Fruit fly (Drosophila melanogaster) whole organism, embryonic: ENCODE data around the gene HIP-R.
A peak's percentile ranks its signal among the peaks of the same experiment; 100 is the strongest.

Experiments used
- ATbp ChIP-seq: fragments of 200-800 bp; sonication (Bioruptor generic); optimal IDR thresholded peaks from 2 replicates; lab custom pipeline; 2017; ENCODE audit warnings: missing biosample characterization, mild to moderate bottlenecking, missing genetic modification characterization, missing genetic modification reagents
- CG10565 ChIP-seq: fragments of 200-800 bp; sonication (Bioruptor generic); optimal IDR thresholded peaks from 3 replicates; lab custom pipeline; 2016; ENCODE audit warnings: missing biosample characterization, mild to moderate bottlenecking, missing genetic modification characterization
- CG11696 ChIP-seq: fragments of 200-800 bp; sonication (Bioruptor generic); IDR thresholded peaks from 2 replicates; pipeline ENCODE4 v1.3.6; 2022; ENCODE audit warnings: missing biosample characterization, missing genetic modification characterization
- CG12104 ChIP-seq: fragments of 200-800 bp; sonication (Bioruptor generic); optimal IDR thresholded peaks from 3 replicates; lab custom pipeline; 2016; ENCODE audit warnings: missing biosample characterization, missing genetic modification characterization
- CG12155 ChIP-seq: fragments of 200-800 bp; sonication (Bioruptor generic); optimal IDR thresholded peaks from 3 replicates; lab custom pipeline; 2016; ENCODE audit warnings: missing biosample characterization, missing genetic modification characterization
- CG12299 ChIP-seq: fragments of 200-800 bp; sonication (Bioruptor generic); optimal IDR thresholded peaks from 2 replicates; lab custom pipeline; 2018; ENCODE audit warnings: missing biosample characterization, mild to moderate bottlenecking, missing genetic modification characterization
- CG13123 ChIP-seq: fragments of 200-800 bp; sonication (Bioruptor generic); optimal IDR thresholded peaks from 2 replicates; lab custom pipeline; 2016; ENCODE audit warnings: missing biosample characterization, missing genetic modification characterization
- CG14441 ChIP-seq: fragments of 200-800 bp; sonication (Bioruptor generic); IDR thresholded peaks from 2 replicates; pipeline ENCODE4 v1.3.6; 2022; ENCODE audit warnings: missing biosample characterization, missing genetic modification characterization
- CG15696 ChIP-seq: fragments of 200-800 bp; sonication (Bioruptor generic); optimal IDR thresholded peaks from 2 replicates; lab custom pipeline; 2019; ENCODE audit warnings: missing biosample characterization, mild to moderate bottlenecking, missing genetic modification characterization, moderate library complexity
- CG16813 ChIP-seq: fragments of 200-800 bp; sonication (Bioruptor generic); IDR thresholded peaks from 3 replicates; pipeline ENCODE4 v1.3.6; 2022; ENCODE audit warnings: missing biosample characterization, missing genetic modification characterization; ENCODE audit not compliant: partially characterized antibody
- CG18262 ChIP-seq: fragments of 200-800 bp; optimal IDR thresholded peaks from 3 replicates; lab custom pipeline; 2019; ENCODE audit warnings: missing biosample characterization, mild to moderate bottlenecking, missing genetic modification characterization, moderate library complexity
- CG2202 ChIP-seq: fragments of 200-800 bp; sonication (Bioruptor generic); optimal IDR thresholded peaks from 2 replicates; lab custom pipeline; 2018; ENCODE audit warnings: missing biosample characterization, mild to moderate bottlenecking, missing genetic modification characterization
- CG2712 ChIP-seq: fragments of 200-800 bp; optimal IDR thresholded peaks from 3 replicates; lab custom pipeline; 2019; ENCODE audit warnings: missing biosample characterization, mild to moderate bottlenecking, missing genetic modification characterization, moderate library complexity
- CG34422 ChIP-seq: fragments of 200-800 bp; sonication (Bioruptor generic); IDR thresholded peaks from 3 replicates; pipeline ENCODE4 v1.3.6; 2022; ENCODE audit warnings: missing biosample characterization, missing genetic modification characterization
- CG4328 ChIP-seq: fragments of 200-800 bp; sonication (Bioruptor generic); optimal IDR thresholded peaks from 3 replicates; lab custom pipeline; 2017; ENCODE audit warnings: missing biosample characterization, missing genetic modification reagents, missing genetic modification characterization
- CG4404 ChIP-seq: fragments of 200-800 bp; sonication (Bioruptor generic); IDR thresholded peaks from 2 replicates; pipeline ENCODE4 v1.3.6; 2022; ENCODE audit warnings: missing biosample characterization, missing genetic modification characterization
- CG4854 ChIP-seq: fragments of 200-800 bp; sonication (Bioruptor generic); optimal IDR thresholded peaks from 2 replicates; lab custom pipeline; 2016; ENCODE audit warnings: missing biosample characterization, missing genetic modification characterization, inconsistent platforms
- CG5953 ChIP-seq: fragments of 200-800 bp; sonication (Bioruptor generic); IDR thresholded peaks from 2 replicates; pipeline ENCODE4 v1.3.6; 2022; ENCODE audit warnings: missing biosample characterization, missing genetic modification characterization
- CG7556 ChIP-seq: fragments of 200-800 bp; sonication (Bioruptor generic); optimal IDR thresholded peaks from 2 replicates; lab custom pipeline; 2017; ENCODE audit warnings: missing biosample characterization, mild to moderate bottlenecking, missing genetic modification characterization
- CG7786 ChIP-seq: fragments of 200-800 bp; sonication (Bioruptor generic); optimal IDR thresholded peaks from 2 replicates; lab custom pipeline; 2016; ENCODE audit warnings: missing biosample characterization, missing genetic modification characterization
- CG8359 ChIP-seq: fragments of 200-800 bp; sonication (Bioruptor generic); optimal IDR thresholded peaks from 2 replicates; lab custom pipeline; 2017; ENCODE audit warnings: missing biosample characterization, mild to moderate bottlenecking, missing genetic modification characterization, borderline replicate concordance
- CG9797 ChIP-seq: fragments of 200-800 bp; sonication (Bioruptor generic); optimal IDR thresholded peaks from 3 replicates; lab custom pipeline; 2018; ENCODE audit warnings: missing biosample characterization, mild to moderate bottlenecking, missing genetic modification characterization
- CHES-1-like ChIP-seq: fragments of 200-800 bp; sonication (Bioruptor generic); optimal IDR thresholded peaks from 2 replicates; lab custom pipeline; 2016; ENCODE audit warnings: missing biosample characterization, missing genetic modification characterization
- Drgx ChIP-seq: fragments of 200-800 bp; sonication (Bioruptor generic); IDR thresholded peaks from 2 replicates; pipeline ENCODE4 v1.3.6; 2022; ENCODE audit warnings: missing biosample characterization, missing genetic modification characterization
- Ets65A ChIP-seq: fragments of 200-800 bp; sonication (Bioruptor generic); peaks from one replicate; lab custom pipeline; 2016; ENCODE audit warnings: missing biosample characterization, missing genetic modification characterization
- HLHmδ ChIP-seq: fragments of 200-800 bp; sonication (Bioruptor generic); optimal IDR thresholded peaks from 2 replicates; lab custom pipeline; 2018; ENCODE audit warnings: missing biosample characterization, mild to moderate bottlenecking, missing genetic modification characterization, moderate library complexity
- HmgD ChIP-seq: fragments of 200-800 bp; sonication (Bioruptor generic); optimal IDR thresholded peaks from 3 replicates; lab custom pipeline; 2016; ENCODE audit warnings: missing biosample characterization, missing genetic modification characterization
- Opbp ChIP-seq: fragments of 200-800 bp; sonication (Bioruptor generic); IDR thresholded peaks from 3 replicates; pipeline ENCODE4 v1.3.6; 2022; ENCODE audit warnings: missing biosample characterization, missing genetic modification characterization; ENCODE audit not compliant: partially characterized antibody
- Pdp1 ChIP-seq, 2 experiments: fragments of 200-800 bp; sonication (Bioruptor generic); optimal IDR thresholded peaks; 3 replicates each; lab custom pipeline; 2016; ENCODE audit warnings: missing biosample characterization in 2 of 2, missing genetic modification characterization in 2 of 2, mild to moderate bottlenecking in 1 of 2, moderate library complexity in 1 of 2
- Sin3A ChIP-seq: fragments of >200 bp; optimal IDR thresholded peaks from 2 replicates; lab custom pipeline; 2018
- Usf ChIP-seq: fragments of 200-800 bp; sonication (Bioruptor generic); optimal IDR thresholded peaks from 2 replicates; lab custom pipeline; 2017; ENCODE audit warnings: missing genotype, missing biosample characterization, missing genetic modification characterization
- al ChIP-seq: fragments of 200-800 bp; sonication (Bioruptor generic); IDR thresholded peaks from 2 replicates; pipeline ENCODE4 v1.3.6; 2022; ENCODE audit warnings: missing biosample characterization, missing genetic modification characterization
- btn ChIP-seq: fragments of 200-800 bp; sonication (Bioruptor generic); optimal IDR thresholded peaks from 2 replicates; lab custom pipeline; 2016; ENCODE audit warnings: missing biosample characterization, missing genetic modification characterization
- cad ChIP-seq: fragments of >200 bp; optimal IDR thresholded peaks from 2 replicates; lab custom pipeline; 2017; ENCODE audit warnings: missing biosample characterization, missing genetic modification characterization
- chn ChIP-seq: fragments of 200-800 bp; sonication (Bioruptor generic); optimal IDR thresholded peaks from 2 replicates; lab custom pipeline; 2016; ENCODE audit warnings: missing biosample characterization, missing genetic modification characterization
- esg ChIP-seq: fragments of 200-800 bp; sonication (Bioruptor generic); conservative IDR thresholded peaks from 2 replicates; pipeline ENCODE4 v1.3.6; 2022; ENCODE audit warnings: missing biosample characterization, missing genetic modification characterization
- fd3F ChIP-seq: fragments of 200-800 bp; sonication (Bioruptor generic); optimal IDR thresholded peaks from 2 replicates; lab custom pipeline; 2018; ENCODE audit warnings: missing biosample characterization, mild to moderate bottlenecking, missing genetic modification characterization, moderate library complexity
- gro ChIP-seq: fragments of 200-800 bp; sonication (Bioruptor generic); optimal IDR thresholded peaks from 2 replicates; lab custom pipeline; 2016; ENCODE audit warnings: missing biosample characterization, missing genetic modification characterization
- jumu ChIP-seq: fragments of 200-800 bp; sonication (Bioruptor generic); optimal IDR thresholded peaks from 3 replicates; lab custom pipeline; 2016; ENCODE audit warnings: missing biosample characterization, missing genetic modification characterization
- klu ChIP-seq: fragments of 200-800 bp; sonication (Bioruptor generic); IDR thresholded peaks from 2 replicates; pipeline ENCODE4 v1.3.6; 2022; ENCODE audit warnings: missing biosample characterization, missing genetic modification characterization
- knrl ChIP-seq: fragments of 200-800 bp; sonication (Bioruptor generic); IDR thresholded peaks from 3 replicates; pipeline ENCODE4 v1.3.6; 2022; ENCODE audit warnings: missing biosample characterization, missing genetic modification characterization; ENCODE audit not compliant: partially characterized antibody
- lab ChIP-seq: fragments of 200-800 bp; sonication (Bioruptor generic); optimal IDR thresholded peaks from 3 replicates; lab custom pipeline; 2017; ENCODE audit warnings: missing biosample characterization, missing genetic modification characterization, mild to moderate bottlenecking, moderate library complexity, missing genetic modification reagents
- lbe ChIP-seq: fragments of 200-800 bp; sonication (Bioruptor generic); optimal IDR thresholded peaks from 2 replicates; lab custom pipeline; 2016; ENCODE audit warnings: missing biosample characterization, mild to moderate bottlenecking, missing genetic modification characterization
- p53 ChIP-seq: fragments of 200-800 bp; sonication (Bioruptor generic); optimal IDR thresholded peaks from 2 replicates; lab custom pipeline; 2016; ENCODE audit warnings: missing biosample characterization, missing genetic modification characterization
- sens ChIP-seq: fragments of 200-800 bp; sonication (Bioruptor generic); peaks from one replicate; lab custom pipeline; 2016; ENCODE audit warnings: missing biosample characterization, missing genetic modification characterization
- sim ChIP-seq: fragments of 200-800 bp; sonication (Bioruptor generic); IDR thresholded peaks from 2 replicates; pipeline ENCODE4 v1.3.6; 2022; ENCODE audit warnings: missing biosample characterization, missing genetic modification characterization
- sqz ChIP-seq: fragments of 200-800 bp; sonication (Bioruptor generic); optimal IDR thresholded peaks from 3 replicates; lab custom pipeline; 2018; ENCODE audit warnings: missing biosample characterization, mild to moderate bottlenecking, missing genetic modification characterization
- ssp ChIP-seq: fragments of 200-800 bp; sonication (Bioruptor generic); IDR thresholded peaks from 2 replicates; pipeline ENCODE4 v1.3.6; 2022; ENCODE audit warnings: missing biosample characterization, missing genetic modification characterization
- stc ChIP-seq: fragments of 200-800 bp; sonication (Bioruptor generic); IDR thresholded peaks from 2 replicates; pipeline ENCODE4 v1.3.6; 2022; ENCODE audit warnings: missing biosample characterization, missing genetic modification characterization

HIP-R gene

DNA sequence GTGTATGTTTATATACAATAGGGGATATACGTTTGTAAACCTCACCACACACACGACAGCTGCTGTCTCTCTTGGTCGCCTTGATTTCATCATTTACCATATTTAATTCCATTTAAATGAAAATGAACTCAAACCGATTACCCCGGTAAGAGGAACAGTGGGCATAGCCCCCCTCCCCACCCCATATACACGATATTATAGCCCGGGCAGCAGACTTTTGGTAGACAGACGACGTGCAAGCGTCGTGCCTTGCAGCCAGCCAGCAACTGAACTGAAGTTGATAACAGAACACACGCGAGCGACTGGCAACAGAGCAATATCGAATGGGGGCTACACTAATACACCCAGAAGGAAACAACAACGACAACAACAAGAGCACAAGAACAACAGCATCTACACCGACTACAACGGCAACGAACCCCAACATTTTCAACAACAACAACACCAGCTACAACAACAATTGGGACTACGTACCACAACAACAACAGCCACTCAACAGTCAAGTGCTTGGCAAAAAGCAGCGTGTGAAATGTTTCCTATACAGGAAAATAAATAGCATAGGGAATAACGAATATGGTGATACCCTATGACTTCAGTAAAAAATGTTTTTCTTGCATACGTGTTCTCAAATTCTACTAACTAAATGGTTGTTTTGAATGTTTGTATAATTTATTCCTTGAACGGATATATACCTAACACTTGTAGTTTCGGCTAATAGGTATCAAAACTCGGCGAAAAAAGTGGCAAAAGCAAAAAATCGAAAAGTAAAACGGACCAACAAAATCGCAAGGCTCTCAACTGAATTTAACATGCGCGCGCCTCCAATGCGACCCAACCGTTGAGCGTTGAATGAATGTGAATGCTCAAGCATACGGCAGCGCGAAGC, 46.5 kb upstream of the HIP-R start (continued):
- peak; percentile 87 for TF ChIP-seq Drgx (GFP tag; lab: Robert Waterston, UW)
- TF ChIP-seq lab, result peak; percentile 77
- TF ChIP-seq ATbp (GFP tag; lab: Kevin White, UChicago), result peak; percentile 63
- TF ChIP-seq CG11696 (GFP tag; lab: Robert Waterston, UW), result peak; percentile 55
- peak; percentile 42 for TF ChIP-seq HmgD (GFP tag; lab: Kevin White, UChicago)
- no peak for TF ChIP-seq CG7556 (GFP tag; lab: Kevin White, UChicago)
- TF ChIP-seq esg (GFP tag; lab: Robert Waterston, UW), result peak; percentile 84
- peak; percentile 30 for TF ChIP-seq CG15696 (tag; lab: Kevin White, UChicago)
- peak; percentile 84 for TF ChIP-seq CHES-1-like (GFP tag; lab: Kevin White, UChicago)
- TF ChIP-seq CG2712 (tag; lab: Kevin White, UChicago), result peak; percentile 85
- TF ChIP-seq fd3F (GFP tag; lab: Kevin White, UChicago), result peak; percentile 78
- TF ChIP-seq Sin3A (lab: Kevin White, UChicago), result no peak
- peak; percentile 47; the same call in 1 of the 2 replicates for TF ChIP-seq sim (GFP tag; lab: Robert Waterston, UW)
- TF ChIP-seq sqz (GFP tag; lab: Kevin White, UChicago), result peak; percentile 61
- peak; percentile 93 for TF ChIP-seq CG14441 (GFP tag; lab: Robert Waterston, UW)
- TF ChIP-seq CG4328 (GFP tag; lab: Kevin White, UChicago), result peak; percentile 2
- TF ChIP-seq CG5953 (GFP tag; lab: Robert Waterston, UW), result peak; percentile 70
- TF ChIP-seq chn, result peak; percentile 31
- TF ChIP-seq CG12155 (GFP tag; lab: Kevin White, UChicago), result peak; percentile 78
- TF ChIP-seq al (GFP tag; lab: Robert Waterston, UW), result peak; percentile 83
- TF ChIP-seq HLHmδ (GFP tag; lab: Kevin White, UChicago), result peak; percentile 7
- TF ChIP-seq lbe, result peak; percentile 68
- TF ChIP-seq CG9797 (GFP tag; lab: Kevin White, UChicago), result no peak
- TF ChIP-seq CG4854, result peak; percentile 60
- peak; percentile 45 for TF ChIP-seq Usf (GFP tag; lab: Kevin White, UChicago)
- peak; percentile 57 for TF ChIP-seq CG12299 (tag; lab: Kevin White, UChicago)
- peak; percentile 12 for TF ChIP-seq CG2202

DNA sequence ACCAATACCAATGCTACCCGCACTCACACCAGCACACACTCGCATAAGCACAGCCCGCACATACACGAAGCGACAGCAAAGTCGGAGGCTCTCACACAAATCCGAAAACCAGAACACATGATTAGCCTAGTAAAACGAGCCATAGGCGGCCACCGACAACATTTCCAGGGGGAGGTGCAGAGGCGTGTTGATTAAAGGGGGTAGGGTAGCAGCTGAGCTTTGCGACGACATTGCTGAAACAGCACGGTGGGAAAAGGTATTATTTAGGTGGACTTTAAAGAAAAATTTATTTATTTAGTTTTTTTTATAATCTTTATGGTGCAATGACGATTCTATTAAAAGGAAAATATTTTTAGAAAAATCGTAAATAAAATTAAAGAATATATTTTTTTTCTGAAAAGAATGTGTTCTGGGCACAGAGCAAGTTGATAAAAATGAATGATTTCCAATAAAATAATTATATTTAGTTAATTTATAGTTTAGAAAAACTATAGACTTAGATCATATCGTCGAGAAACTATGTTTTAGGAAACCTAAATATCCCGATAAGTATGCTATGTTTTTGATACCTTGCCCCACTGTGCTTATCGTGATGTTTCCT, 45.8 kb upstream of the HIP-R start:
- TF ChIP-seq CG4404, result peak; percentile 43; the same call in 1 of the 2 replicates
- TF ChIP-seq ssp (GFP tag; lab: Robert Waterston, UW), result peak; percentile 70; the same call in 1 of the 2 replicates
- TF ChIP-seq CG16813 (GFP tag; lab: Robert Waterston, UW), result no peak
- TF ChIP-seq jumu, result no peak
- TF ChIP-seq sens (GFP tag; lab: Kevin White, UChicago), result peak; percentile 8
- no peak for TF ChIP-seq p53 (GFP tag; lab: Kevin White, UChicago)
- peak; percentile 46 for TF ChIP-seq Ets65A (GFP tag; lab: Kevin White, UChicago)
- no peak for TF ChIP-seq btn (GFP tag; lab: Kevin White, UChicago)
- TF ChIP-seq klu (GFP tag; lab: Robert Waterston, UW), result peak; percentile 76
- no peak for TF ChIP-seq gro (GFP tag; lab: Kevin White, UChicago)
- no peak for TF ChIP-seq CG7786
- TF ChIP-seq knrl (GFP tag; lab: Robert Waterston, UW), result no peak
- peak; percentile 37 for TF ChIP-seq CG10565 (GFP tag; lab: Kevin White, UChicago)
- no peak for TF ChIP-seq Opbp (GFP tag; lab: Robert Waterston, UW)
- peak; percentile 46 for TF ChIP-seq CG8359
- TF ChIP-seq CG18262 (tag; lab: Kevin White, UChicago), result peak; percentile 96
- TF ChIP-seq HLHmδ (GFP tag; lab: Kevin White, UChicago), result peak; percentile 40
- peak in 1 of 2 experiments; percentile 56 for TF ChIP-seq Pdp1 (GFP tag; optimal IDR thresholded peaks at IDR 0.05; lab: Kevin White, UChicago)
- no peak for TF ChIP-seq cad (GFP tag; lab: Kevin White, UChicago)
- TF ChIP-seq stc, result peak; percentile 65
- TF ChIP-seq CG34422, result peak; percentile 57; the same call in 2 of the 3 replicates
- peak; percentile 92 for TF ChIP-seq CG12104 (GFP tag; lab: Kevin White, UChicago)
- TF ChIP-seq CG13123 (GFP tag; lab: Kevin White, UChicago), result peak; percentile 49
